Fruit fly (Drosophila melanogaster) whole organism, embryonic: ENCODE data around the gene CG7191.

Experiments
- Blimp-1 ChIP-seq: fragments of 200-800 bp; sonication (Bioruptor generic); optimal IDR thresholded peaks from 3 replicates; lab custom pipeline; 2018; ENCODE audit warnings: missing biosample characterization, missing genetic modification characterization, mild to moderate bottlenecking, moderate library complexity, missing genetic modification reagents
- CG10979 ChIP-seq: fragments of 200-800 bp; sonication (Bioruptor generic); optimal IDR thresholded peaks from 2 replicates; lab custom pipeline; 2018; ENCODE audit warnings: missing biosample characterization, mild to moderate bottlenecking, missing genetic modification characterization, moderate library complexity
- CG12219 ChIP-seq: fragments of 200-800 bp; sonication (Bioruptor generic); optimal IDR thresholded peaks from 3 replicates; lab custom pipeline; 2018; ENCODE audit warnings: missing biosample characterization, mild to moderate bottlenecking, missing genetic modification characterization
- CG13287 ChIP-seq: fragments of 200-800 bp; sonication (Bioruptor generic); IDR thresholded peaks from 2 replicates; pipeline ENCODE4 v1.3.6; 2022; ENCODE audit warnings: missing biosample characterization, missing genetic modification characterization; ENCODE audit not compliant: partially characterized antibody
- CG14667 ChIP-seq: fragments of 200-800 bp; sonication (Bioruptor generic); IDR thresholded peaks from 2 replicates; pipeline ENCODE4 v1.3.6; 2022; ENCODE audit warnings: missing biosample characterization, missing genetic modification characterization
- CG15479 ChIP-seq: fragments of 200-800 bp; sonication (Bioruptor generic); optimal IDR thresholded peaks from 3 replicates; lab custom pipeline; 2019; ENCODE audit warnings: missing biosample characterization, mild to moderate bottlenecking, missing genetic modification characterization, moderate library complexity
- CG1603 ChIP-seq: fragments of 200-800 bp; sonication (Bioruptor generic); optimal IDR thresholded peaks from 2 replicates; lab custom pipeline; 2019; ENCODE audit warnings: missing biosample characterization, mild to moderate bottlenecking, missing genetic modification characterization, moderate library complexity
- CG1647 ChIP-seq: fragments of 200-800 bp; sonication (Bioruptor generic); optimal IDR thresholded peaks from 3 replicates; lab custom pipeline; 2016; ENCODE audit warnings: missing biosample characterization, missing genetic modification characterization
- CG17186 ChIP-seq: fragments of 200-800 bp; sonication (Bioruptor generic); optimal IDR thresholded peaks from 3 replicates; lab custom pipeline; 2017; ENCODE audit warnings: missing biosample characterization, missing genetic modification reagents, missing genetic modification characterization
- CG17359 ChIP-seq: fragments of 200-800 bp; sonication (Bioruptor generic); optimal IDR thresholded peaks from 3 replicates; lab custom pipeline; 2018; ENCODE audit warnings: missing biosample characterization, mild to moderate bottlenecking, missing genetic modification characterization, moderate library complexity
- CG17385 ChIP-seq: fragments of 200-800 bp; sonication (Bioruptor generic); optimal IDR thresholded peaks from 3 replicates; lab custom pipeline; 2018; ENCODE audit warnings: missing biosample characterization, mild to moderate bottlenecking, missing genetic modification characterization
- CG1792 ChIP-seq: fragments of 200-800 bp; sonication (Bioruptor generic); optimal IDR thresholded peaks from 2 replicates; lab custom pipeline; 2016; ENCODE audit warnings: missing biosample characterization, missing genetic modification characterization
- CG2116 ChIP-seq: fragments of 200-800 bp; sonication (Bioruptor generic); optimal IDR thresholded peaks from 3 replicates; lab custom pipeline; 2018; ENCODE audit warnings: missing biosample characterization, mild to moderate bottlenecking, missing genetic modification characterization
- CG30431 ChIP-seq: fragments of 200-800 bp; sonication (Bioruptor generic); optimal IDR thresholded peaks from 2 replicates; lab custom pipeline; 2017; ENCODE audit warnings: missing biosample characterization, missing genetic modification characterization
- CG3163 ChIP-seq: fragments of 200-800 bp; sonication (Bioruptor generic); optimal IDR thresholded peaks from 3 replicates; lab custom pipeline; 2016; ENCODE audit warnings: missing biosample characterization, missing genetic modification characterization
- CG32767 ChIP-seq: fragments of 200-800 bp; sonication (Bioruptor generic); IDR thresholded peaks from 2 replicates; pipeline ENCODE4 v1.3.6; 2022; ENCODE audit warnings: missing biosample characterization, missing genetic modification characterization
- CG4730 ChIP-seq: fragments of 200-800 bp; sonication (Bioruptor generic); IDR thresholded peaks from 2 replicates; pipeline ENCODE4 v1.3.6; 2022; ENCODE audit warnings: missing biosample characterization, missing genetic modification characterization
- CG7556 ChIP-seq: fragments of 200-800 bp; sonication (Bioruptor generic); optimal IDR thresholded peaks from 2 replicates; lab custom pipeline; 2017; ENCODE audit warnings: missing biosample characterization, mild to moderate bottlenecking, missing genetic modification characterization
- CG8281 ChIP-seq: fragments of 200-800 bp; sonication (Bioruptor generic); optimal IDR thresholded peaks from 2 replicates; lab custom pipeline; 2018; ENCODE audit warnings: missing biosample characterization, mild to moderate bottlenecking, missing genetic modification characterization, moderate library complexity
- CG8290 ChIP-seq, 3 experiments: fragments of 200-800 bp; sonication (Bioruptor generic); optimal IDR thresholded peaks; 2 replicates each; lab custom pipeline; 2016 to 2019; ENCODE audit warnings: missing biosample characterization in 3 of 3, missing genetic modification characterization in 3 of 3, mild to moderate bottlenecking in 2 of 3, moderate library complexity in 1 of 3
- CG8359 ChIP-seq: fragments of 200-800 bp; sonication (Bioruptor generic); optimal IDR thresholded peaks from 2 replicates; lab custom pipeline; 2017; ENCODE audit warnings: missing biosample characterization, mild to moderate bottlenecking, missing genetic modification characterization, borderline replicate concordance
- D19B ChIP-seq: fragments of 200-800 bp; sonication (Bioruptor generic); optimal IDR thresholded peaks from 2 replicates; lab custom pipeline; 2017; ENCODE audit warnings: missing biosample characterization, mild to moderate bottlenecking, missing genetic modification characterization
- Drgx ChIP-seq: fragments of 200-800 bp; sonication (Bioruptor generic); IDR thresholded peaks from 2 replicates; pipeline ENCODE4 v1.3.6; 2022; ENCODE audit warnings: missing biosample characterization, missing genetic modification characterization
- ERR ChIP-seq: fragments of 200-800 bp; sonication (Bioruptor generic); optimal IDR thresholded peaks from 2 replicates; lab custom pipeline; 2016; ENCODE audit warnings: missing biosample characterization, missing genetic modification characterization
- Ets65A ChIP-seq: fragments of 200-800 bp; sonication (Bioruptor generic); peaks from one replicate; lab custom pipeline; 2016; ENCODE audit warnings: missing biosample characterization, missing genetic modification characterization
- Fer2 ChIP-seq: fragments of 200-800 bp; sonication (Bioruptor generic); optimal IDR thresholded peaks from 2 replicates; lab custom pipeline; 2018; ENCODE audit warnings: missing biosample characterization, mild to moderate bottlenecking, missing genetic modification characterization, moderate library complexity
- Hr39 ChIP-seq: fragments of >200 bp; optimal IDR thresholded peaks from 2 replicates; lab custom pipeline; 2017
- Lhr ChIP-seq: fragments of 200-800 bp; sonication (Bioruptor generic); optimal IDR thresholded peaks from 3 replicates; lab custom pipeline; 2017; ENCODE audit warnings: mild to moderate bottlenecking, missing biosample characterization, missing genetic modification reagents, missing genetic modification characterization
- MESR4 ChIP-seq: fragments of 200-800 bp; sonication (Bioruptor generic); optimal IDR thresholded peaks from 2 replicates; lab custom pipeline; 2018; ENCODE audit warnings: missing biosample characterization, mild to moderate bottlenecking, missing genetic modification characterization, moderate library complexity
- Mes4 ChIP-seq: fragments of 200-800 bp; sonication (Bioruptor generic); optimal IDR thresholded peaks from 2 replicates; lab custom pipeline; 2016; ENCODE audit warnings: missing biosample characterization, missing genetic modification characterization
- Oli ChIP-seq: fragments of 200-800 bp; sonication (Bioruptor generic); optimal IDR thresholded peaks from 2 replicates; lab custom pipeline; 2018; ENCODE audit warnings: missing biosample characterization, mild to moderate bottlenecking, missing genetic modification characterization, moderate library complexity
- PHDP ChIP-seq: fragments of 200-800 bp; sonication (Bioruptor generic); optimal IDR thresholded peaks from 3 replicates; lab custom pipeline; 2018; ENCODE audit warnings: missing biosample characterization, mild to moderate bottlenecking, missing genetic modification characterization, moderate library complexity
- Side ChIP-seq: fragments of 200-800 bp; sonication (Bioruptor generic); optimal IDR thresholded peaks from 2 replicates; lab custom pipeline; 2016; ENCODE audit warnings: missing biosample characterization, missing genetic modification characterization
- Sry-β ChIP-seq: fragments of 200-800 bp; sonication (Bioruptor generic); optimal IDR thresholded peaks from 2 replicates; lab custom pipeline; 2018; ENCODE audit warnings: missing biosample characterization, mild to moderate bottlenecking, missing genetic modification characterization, moderate library complexity
- ara ChIP-seq: fragments of 200-800 bp; sonication (Bioruptor generic); IDR thresholded peaks from 2 replicates; pipeline ENCODE4 v1.3.6; 2022; ENCODE audit warnings: missing biosample characterization, missing genetic modification characterization
- chn ChIP-seq: fragments of 200-800 bp; sonication (Bioruptor generic); optimal IDR thresholded peaks from 2 replicates; lab custom pipeline; 2016; ENCODE audit warnings: missing biosample characterization, missing genetic modification characterization
- dati ChIP-seq: fragments of 200-800 bp; sonication (Bioruptor generic); IDR thresholded peaks from 2 replicates; pipeline ENCODE4 v1.3.6; 2022; ENCODE audit warnings: missing biosample characterization, missing genetic modification characterization
- dimm ChIP-seq: fragments of 200-800 bp; sonication (Bioruptor generic); IDR thresholded peaks from 2 replicates; pipeline ENCODE4 v1.3.6; 2022; ENCODE audit warnings: missing biosample characterization, missing genetic modification characterization
- disco-r ChIP-seq: fragments of 200-800 bp; sonication (Bioruptor generic); optimal IDR thresholded peaks from 2 replicates; lab custom pipeline; 2016; ENCODE audit warnings: missing biosample characterization, missing genetic modification characterization
- dmrt11E ChIP-seq: fragments of 200-800 bp; sonication (Bioruptor generic); optimal IDR thresholded peaks from 3 replicates; lab custom pipeline; 2018; ENCODE audit warnings: missing biosample characterization, mild to moderate bottlenecking, missing genetic modification characterization, moderate library complexity
- ems ChIP-seq: fragments of 200-800 bp; sonication (Bioruptor generic); optimal IDR thresholded peaks from 3 replicates; lab custom pipeline; 2016; ENCODE audit warnings: missing biosample characterization, missing genetic modification characterization
- eyg ChIP-seq: fragments of 200-800 bp; sonication (Bioruptor generic); optimal IDR thresholded peaks from 3 replicates; lab custom pipeline; 2016; ENCODE audit warnings: missing biosample characterization, missing genetic modification characterization
- grn ChIP-seq: fragments of 200-800 bp; sonication (Bioruptor generic); optimal IDR thresholded peaks from 3 replicates; lab custom pipeline; 2017; ENCODE audit warnings: missing biosample characterization, missing genetic modification characterization
- gsb-n ChIP-seq: fragments of 200-800 bp; sonication (Bioruptor generic); optimal IDR thresholded peaks from 3 replicates; lab custom pipeline; 2018; ENCODE audit warnings: missing biosample characterization, mild to moderate bottlenecking, missing genetic modification characterization
- schlank ChIP-seq: fragments of 200-800 bp; sonication (Bioruptor generic); optimal IDR thresholded peaks from 2 replicates; lab custom pipeline; 2018; ENCODE audit warnings: missing biosample characterization, mild to moderate bottlenecking, missing genetic modification characterization
- slbo ChIP-seq: fragments of 200-800 bp; sonication (Bioruptor generic); IDR thresholded peaks from 2 replicates; pipeline ENCODE4 v1.3.6; 2022; ENCODE audit warnings: missing biosample characterization, missing genetic modification characterization
- sr ChIP-seq: fragments of 200-800 bp; sonication (Bioruptor generic); IDR thresholded peaks from 3 replicates; pipeline ENCODE4 v1.3.6; 2022; ENCODE audit warnings: missing biosample characterization, missing genetic modification characterization
- ssp ChIP-seq: fragments of 200-800 bp; sonication (Bioruptor generic); IDR thresholded peaks from 2 replicates; pipeline ENCODE4 v1.3.6; 2022; ENCODE audit warnings: missing biosample characterization, missing genetic modification characterization
- tgo ChIP-seq: fragments of 200-800 bp; sonication (Bioruptor generic); IDR thresholded peaks from 3 replicates; pipeline ENCODE4 v1.3.6; 2022; ENCODE audit warnings: missing biosample characterization, missing genetic modification characterization

CG7191 gene

DNA sequence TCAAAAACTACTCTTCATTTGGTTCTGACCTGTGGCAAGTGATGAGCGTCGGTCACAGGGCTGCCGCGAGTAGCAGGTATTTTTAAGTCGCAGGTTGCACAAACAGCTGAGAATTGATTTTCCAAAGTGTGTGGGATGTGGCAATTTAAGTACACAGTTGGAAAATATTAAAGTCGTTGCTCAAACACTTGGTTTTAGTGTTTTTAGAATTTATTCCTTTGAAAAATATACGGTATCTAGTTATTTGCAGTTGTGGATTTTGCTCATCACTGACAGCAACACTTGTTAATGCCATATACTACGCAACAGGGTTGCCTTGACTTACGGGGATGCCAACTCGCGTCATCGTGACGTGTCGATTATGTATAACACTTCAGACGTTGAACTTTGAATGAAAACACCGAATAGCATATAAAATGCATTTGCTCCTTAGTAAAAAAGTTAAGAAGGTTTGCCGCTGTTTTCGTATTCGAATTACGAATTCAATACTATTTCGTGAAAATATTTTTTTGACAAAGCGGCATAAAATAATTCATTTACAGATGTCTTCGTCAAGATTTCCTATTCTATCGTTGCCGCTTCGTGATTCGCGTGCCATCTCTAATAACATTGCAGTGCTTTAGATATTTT, 32.5 kb downstream of the CG7191 start, which contains the start of the genes Herp and r2d2 (continued):
- TF ChIP-seq ara (GFP tag; lab: Robert Waterston, UW), result peak; percentile 76
- TF ChIP-seq CG13287 (GFP tag; lab: Robert Waterston, UW), result peak; percentile 92
- TF ChIP-seq PHDP, result peak; percentile 88
- TF ChIP-seq Sry-β (GFP tag; lab: Kevin White, UChicago), result peak; percentile 98
- TF ChIP-seq CG10979 (tag; lab: Kevin White, UChicago), result peak; percentile 81
- TF ChIP-seq CG7556 (GFP tag; lab: Kevin White, UChicago), result peak; percentile 87
- TF ChIP-seq ssp, result peak; percentile 75
- peak; percentile 99 for TF ChIP-seq Ets65A (GFP tag; lab: Kevin White, UChicago)
- peak; percentile 82 for TF ChIP-seq ERR (GFP tag; lab: Kevin White, UChicago)
- peak; percentile 99 for TF ChIP-seq CG2116 (GFP tag; lab: Kevin White, UChicago)
- peak; percentile 84 for TF ChIP-seq D19B (GFP tag; lab: Kevin White, UChicago)
- TF ChIP-seq dati (GFP tag; lab: Robert Waterston, UW), result 0 out of 2 replicates have a peak, but pooled peaks have one; percentile 36
- TF ChIP-seq slbo (GFP tag; lab: Robert Waterston, UW), result peak; percentile 93
- peak; percentile 84 for TF ChIP-seq CG8281 (tag; lab: Kevin White, UChicago)
- peak; percentile 83 for TF ChIP-seq Oli (tag; lab: Kevin White, UChicago)
- TF ChIP-seq dmrt11E (tag; lab: Kevin White, UChicago), result peak; percentile 85
- peak; percentile 91 for TF ChIP-seq chn (GFP tag; lab: Kevin White, UChicago)
- TF ChIP-seq grn (GFP tag; lab: Kevin White, UChicago), result peak; percentile 28
- peak; percentile 76; the same call in 1 of the 2 replicates for TF ChIP-seq CG14667 (GFP tag; lab: Robert Waterston, UW)
- TF ChIP-seq CG4730 (GFP tag; lab: Robert Waterston, UW), result peak; percentile 78
- peak; percentile 3 for TF ChIP-seq MESR4 (GFP tag; lab: Kevin White, UChicago)
- peak; percentile 87 for TF ChIP-seq Fer2 (tag; lab: Kevin White, UChicago)
- TF ChIP-seq CG1603 (tag; lab: Kevin White, UChicago), result peak; percentile 90
- peak; percentile 81 for TF ChIP-seq CG17359 (tag; lab: Kevin White, UChicago)
- TF ChIP-seq eyg (GFP tag; lab: Kevin White, UChicago), result peak; percentile 85
- TF ChIP-seq Drgx (GFP tag; lab: Robert Waterston, UW), result peak; percentile 84
- peak; percentile 82 for TF ChIP-seq CG17186
- TF ChIP-seq CG12219 (GFP tag; lab: Kevin White, UChicago), result peak; percentile 83
- peak; percentile 91 for TF ChIP-seq CG1792
- peak; percentile 83 for TF ChIP-seq CG17385 (GFP tag; lab: Kevin White, UChicago)
- TF ChIP-seq dimm (GFP tag; lab: Robert Waterston, UW), result peak; percentile 53
- TF ChIP-seq sr (GFP tag; lab: Robert Waterston, UW), result peak; percentile 44; the same call in 1 of the 3 replicates
- peak; percentile 85 for TF ChIP-seq schlank (tag; lab: Kevin White, UChicago)
- peak; percentile 91 for TF ChIP-seq tgo (GFP tag; lab: Robert Waterston, UW)
- TF ChIP-seq disco-r, result peak; percentile 92
- peak; percentile 82 for TF ChIP-seq CG3163 (GFP tag; lab: Kevin White, UChicago)
- peak; percentile 82 for TF ChIP-seq CG8290 (GFP tag; optimal IDR thresholded peaks at IDR 0.05; lab: Kevin White, UChicago)
- peak; percentile 45 to 90 for TF ChIP-seq CG8290 (tag; optimal IDR thresholded peaks at IDR 0.05; lab: Kevin White, UChicago)
- TF ChIP-seq Mes4 (GFP tag; lab: Kevin White, UChicago), result peak; percentile 86
- TF ChIP-seq Blimp-1, result peak; percentile 75
- TF ChIP-seq ems, result peak; percentile 91
- TF ChIP-seq Lhr, result peak; percentile 71
- peak; percentile 94 for TF ChIP-seq Side (GFP tag; lab: Kevin White, UChicago)
- peak; percentile 68 for TF ChIP-seq CG8359
- TF ChIP-seq gsb-n, result peak; percentile 79
- TF ChIP-seq CG1647 (GFP tag; lab: Kevin White, UChicago), result peak; percentile 94
- no peak for TF ChIP-seq Hr39 (lab: Kevin White, UChicago)
- peak; percentile 69 for TF ChIP-seq CG30431 (GFP tag; lab: Kevin White, UChicago)
- TF ChIP-seq CG32767 (GFP tag; lab: Robert Waterston, UW), result peak; percentile 86
- TF ChIP-seq CG15479 (GFP tag; lab: Kevin White, UChicago), result peak; percentile 79
